Fruit fly (Drosophila melanogaster) whole organism, embryonic: ENCODE measurements around the gene Fas3.

ENCODE experiments used
- Awh ChIP-seq: fragments of 200-800 bp; sonication (Bioruptor generic); IDR thresholded peaks from 2 replicates; pipeline ENCODE4, ENCODE4 v1.3.6; 2022; ENCODE audit warnings: missing biosample characterization, missing genetic modification characterization
- Bgb ChIP-seq: fragments of 200-800 bp; sonication (Bioruptor generic); IDR thresholded peaks from 2 replicates; pipeline ENCODE4 v1.3.6; 2022; ENCODE audit warnings: missing biosample characterization, missing genetic modification characterization; ENCODE audit not compliant: partially characterized antibody
- CG11456 ChIP-seq: fragments of 200-800 bp; sonication (Bioruptor generic); IDR thresholded peaks from 3 replicates; pipeline ENCODE4 v1.3.6; 2022; ENCODE audit warnings: missing biosample characterization, missing genetic modification characterization
- CG12744 ChIP-seq: fragments of 200-800 bp; sonication (Bioruptor generic); optimal IDR thresholded peaks from 2 replicates; lab custom pipeline; 2016; ENCODE audit warnings: missing biosample characterization, missing genetic modification characterization
- CG14441 ChIP-seq: fragments of 200-800 bp; sonication (Bioruptor generic); IDR thresholded peaks from 2 replicates; pipeline ENCODE4 v1.3.6; 2022; ENCODE audit warnings: missing biosample characterization, missing genetic modification characterization
- CG14667 ChIP-seq: fragments of 200-800 bp; sonication (Bioruptor generic); IDR thresholded peaks from 2 replicates; pipeline ENCODE4 v1.3.6; 2022; ENCODE audit warnings: missing biosample characterization, missing genetic modification characterization
- CG1529 ChIP-seq: fragments of 200-800 bp; sonication (Bioruptor generic); optimal IDR thresholded peaks from 3 replicates; lab custom pipeline; 2018; ENCODE audit warnings: missing biosample characterization, missing genetic modification characterization
- CG17568 ChIP-seq: fragments of 200-800 bp; sonication (Bioruptor generic); optimal IDR thresholded peaks from 2 replicates; lab custom pipeline; 2018; ENCODE audit warnings: missing biosample characterization, mild to moderate bottlenecking, missing genetic modification characterization, moderate library complexity
- CG17612 ChIP-seq: fragments of 200-800 bp; sonication (Bioruptor generic); IDR thresholded peaks from 2 replicates; pipeline ENCODE4 v1.3.6; 2022; ENCODE audit warnings: missing biosample characterization, missing genetic modification characterization
- CG2202 ChIP-seq: fragments of 200-800 bp; sonication (Bioruptor generic); optimal IDR thresholded peaks from 2 replicates; lab custom pipeline; 2018; ENCODE audit warnings: missing biosample characterization, mild to moderate bottlenecking, missing genetic modification characterization
- CG31224 ChIP-seq: fragments of 200-800 bp; sonication (Bioruptor generic); IDR thresholded peaks from 2 replicates; pipeline ENCODE4 v1.3.6; 2022; ENCODE audit warnings: missing biosample characterization, missing genetic modification characterization
- CG3726 ChIP-seq: fragments of 200-800 bp; sonication (Bioruptor generic); IDR thresholded peaks from 3 replicates; pipeline ENCODE4, ENCODE4 v1.3.6; 2022; ENCODE audit warnings: missing biosample characterization, missing genetic modification characterization
- CG7556 ChIP-seq: fragments of 200-800 bp; sonication (Bioruptor generic); optimal IDR thresholded peaks from 2 replicates; lab custom pipeline; 2017; ENCODE audit warnings: missing biosample characterization, mild to moderate bottlenecking, missing genetic modification characterization
- CG7987 ChIP-seq: fragments of 200-800 bp; sonication (Bioruptor generic); optimal IDR thresholded peaks from 2 replicates; lab custom pipeline; 2018; ENCODE audit warnings: missing biosample characterization, mild to moderate bottlenecking, missing genetic modification characterization, moderate library complexity
- CG8359 ChIP-seq: fragments of 200-800 bp; sonication (Bioruptor generic); optimal IDR thresholded peaks from 2 replicates; lab custom pipeline; 2017; ENCODE audit warnings: missing biosample characterization, mild to moderate bottlenecking, missing genetic modification characterization, borderline replicate concordance
- CG9437 ChIP-seq: fragments of 200-800 bp; sonication (Bioruptor generic); optimal IDR thresholded peaks from 2 replicates; lab custom pipeline; 2018; ENCODE audit warnings: missing biosample characterization, mild to moderate bottlenecking, missing genetic modification characterization
- CG9797 ChIP-seq: fragments of 200-800 bp; sonication (Bioruptor generic); optimal IDR thresholded peaks from 3 replicates; lab custom pipeline; 2018; ENCODE audit warnings: missing biosample characterization, mild to moderate bottlenecking, missing genetic modification characterization
- CG9932 ChIP-seq: fragments of 200-800 bp; sonication (Bioruptor generic); IDR thresholded peaks from 2 replicates; pipeline ENCODE4 v1.3.6; 2022; ENCODE audit warnings: missing biosample characterization, missing genetic modification characterization
- CTCF ChIP-seq: fragments of 200-800 bp; sonication (Bioruptor generic); optimal IDR thresholded peaks from 2 replicates; lab custom pipeline; 2017; ENCODE audit warnings: missing biosample characterization, mild to moderate bottlenecking, missing genetic modification characterization, moderate library complexity
- Dll ChIP-seq: fragments of 200-800 bp; sonication (Bioruptor generic); IDR thresholded peaks from 4 replicates; pipeline ENCODE4 v1.3.6; 2022; ENCODE audit warnings: missing biosample characterization, missing genetic modification characterization; ENCODE audit not compliant: partially characterized antibody
- Dref ChIP-seq: fragments of 200-800 bp; sonication (Bioruptor generic); IDR thresholded peaks from 2 replicates; pipeline ENCODE4 v1.3.6; 2022; ENCODE audit warnings: missing biosample characterization, missing genetic modification characterization
- E2f1 ChIP-seq: fragments of 200-800 bp; sonication (Bioruptor generic); IDR thresholded peaks from 2 replicates; pipeline ENCODE4 v1.3.6; 2022; ENCODE audit warnings: missing biosample characterization, missing genetic modification characterization
- Ets97D ChIP-seq: fragments of 200-800 bp; sonication (Bioruptor generic); optimal IDR thresholded peaks from 3 replicates; lab custom pipeline; 2016; ENCODE audit warnings: missing biosample characterization, missing genetic modification characterization
- H15 ChIP-seq: fragments of 200-800 bp; sonication (Bioruptor generic); IDR thresholded peaks from 3 replicates; pipeline ENCODE4 v1.3.6; 2022; ENCODE audit warnings: missing biosample characterization, missing genetic modification characterization
- HLH54F ChIP-seq: fragments of 200-800 bp; sonication (Bioruptor generic); optimal IDR thresholded peaks from 3 replicates; lab custom pipeline; 2016; ENCODE audit warnings: missing biosample characterization, missing genetic modification characterization
- Hand ChIP-seq: fragments of 200-800 bp; sonication (Bioruptor generic); optimal IDR thresholded peaks from 2 replicates; lab custom pipeline; 2017; ENCODE audit warnings: mild to moderate bottlenecking, missing biosample characterization, missing genetic modification reagents, missing genetic modification characterization
- Hr3 ChIP-seq: fragments of 200-800 bp; sonication (Bioruptor generic); optimal IDR thresholded peaks from 3 replicates; lab custom pipeline; 2016; ENCODE audit warnings: missing biosample characterization, missing genetic modification characterization
- Myb ChIP-seq: fragments of 200-800 bp; sonication (Bioruptor generic); optimal IDR thresholded peaks from 2 replicates; lab custom pipeline; 2016; ENCODE audit warnings: missing biosample characterization, missing genetic modification characterization
- az2 ChIP-seq: fragments of 200-800 bp; sonication (Bioruptor generic); optimal IDR thresholded peaks from 3 replicates; lab custom pipeline; 2016; ENCODE audit warnings: missing biosample characterization, missing genetic modification characterization
- bbx ChIP-seq: fragments of 200-800 bp; sonication (Bioruptor generic); IDR thresholded peaks from 2 replicates; pipeline ENCODE4 v1.3.6; 2022; ENCODE audit warnings: missing biosample characterization, missing genetic modification characterization; ENCODE audit not compliant: partially characterized antibody
- bsh ChIP-seq, 2 experiments: fragments of 200-800 bp; sonication (Bioruptor generic); optimal IDR thresholded peaks; 2 replicates each; lab custom pipeline; 2017 to 2018; ENCODE audit warnings: mild to moderate bottlenecking in 2 of 2, missing biosample characterization in 2 of 2, missing genetic modification characterization in 2 of 2, moderate library complexity in 1 of 2
- caup ChIP-seq: fragments of 200-800 bp; sonication (Bioruptor generic); optimal IDR thresholded peaks from 3 replicates; lab custom pipeline; 2017; ENCODE audit warnings: missing biosample characterization, mild to moderate bottlenecking, missing genetic modification characterization, moderate library complexity; ENCODE audit not compliant: severe bottlenecking
- da ChIP-seq: fragments of 200-800 bp; sonication (Bioruptor generic); optimal IDR thresholded peaks from 2 replicates; lab custom pipeline; 2016; ENCODE audit warnings: missing biosample characterization, missing genetic modification characterization
- dmrt11E ChIP-seq: fragments of 200-800 bp; sonication (Bioruptor generic); optimal IDR thresholded peaks from 3 replicates; lab custom pipeline; 2018; ENCODE audit warnings: missing biosample characterization, mild to moderate bottlenecking, missing genetic modification characterization, moderate library complexity
- dysf ChIP-seq: fragments of 200-800 bp; sonication (Bioruptor generic); IDR thresholded peaks from 3 replicates; pipeline ENCODE4 v1.3.6; 2022; ENCODE audit warnings: missing biosample characterization, missing genetic modification characterization
- en ChIP-seq: fragments of 200-800 bp; sonication (Bioruptor generic); optimal IDR thresholded peaks from 2 replicates; lab custom pipeline; 2016; ENCODE audit warnings: missing biosample characterization, missing genetic modification characterization
- ewg ChIP-seq: fragments of 200-800 bp; sonication (Bioruptor generic); optimal IDR thresholded peaks from 3 replicates; lab custom pipeline; 2017; ENCODE audit warnings: mild to moderate bottlenecking, missing biosample characterization, missing genetic modification reagents, missing genetic modification characterization
- gcm2 ChIP-seq: fragments of 200-800 bp; sonication (Bioruptor generic); optimal IDR thresholded peaks from 2 replicates; lab custom pipeline; 2016; ENCODE audit warnings: missing biosample characterization, missing genetic modification characterization
- gsb-n ChIP-seq: fragments of 200-800 bp; sonication (Bioruptor generic); optimal IDR thresholded peaks from 3 replicates; lab custom pipeline; 2018; ENCODE audit warnings: missing biosample characterization, mild to moderate bottlenecking, missing genetic modification characterization
- insv ChIP-seq, 2 experiments: fragments of 200-800 bp; sonication (Bioruptor generic); optimal IDR thresholded peaks; 3 replicates each; lab custom pipeline; 2016 to 2018; ENCODE audit warnings: missing biosample characterization in 2 of 2, missing genetic modification characterization in 2 of 2
- lmd ChIP-seq: fragments of 200-800 bp; sonication (Bioruptor generic); IDR thresholded peaks from 2 replicates; pipeline ENCODE4 v1.3.6; 2022; ENCODE audit warnings: missing biosample characterization, missing genetic modification characterization
- lola ChIP-seq, 3 experiments: fragments of >200 bp in 2 of 3; fragments of 200-800 bp in 1 of 3; sonication (Bioruptor generic) in 1 of 3; optimal IDR thresholded peaks; 2 replicates each; lab custom pipeline; 2017 to 2019; ENCODE audit warnings: missing biosample characterization in 3 of 3, missing genetic modification characterization in 3 of 3, mild to moderate bottlenecking in 1 of 3, moderate library complexity in 1 of 3
- otp ChIP-seq: fragments of 200-800 bp; sonication (Bioruptor generic); IDR thresholded peaks from 3 replicates; pipeline ENCODE4, ENCODE4 v1.3.6; 2022; ENCODE audit warnings: missing biosample characterization, missing genetic modification characterization
- sens ChIP-seq: fragments of 200-800 bp; sonication (Bioruptor generic); peaks from one replicate; lab custom pipeline; 2016; ENCODE audit warnings: missing biosample characterization, missing genetic modification characterization
- slou ChIP-seq: fragments of 200-800 bp; sonication (Bioruptor generic); optimal IDR thresholded peaks from 3 replicates; lab custom pipeline; 2016; ENCODE audit warnings: missing biosample characterization, missing genetic modification characterization
- sob ChIP-seq: fragments of 200-800 bp; sonication (Bioruptor generic); IDR thresholded peaks from 2 replicates; pipeline ENCODE4 v1.3.6; 2022; ENCODE audit warnings: missing biosample characterization, missing genetic modification characterization
- tin ChIP-seq: fragments of 200-800 bp; sonication (Bioruptor generic); optimal IDR thresholded peaks from 3 replicates; lab custom pipeline; 2016; ENCODE audit warnings: missing biosample characterization, missing genetic modification characterization
- vnd ChIP-seq: fragments of 200-800 bp; sonication (Bioruptor generic); IDR thresholded peaks from 3 replicates; pipeline ENCODE4 v1.3.6; 2022; ENCODE audit warnings: missing biosample characterization, missing genetic modification characterization; ENCODE audit not compliant: partially characterized antibody
- z ChIP-seq: fragments of 200-800 bp; sonication (Bioruptor generic); IDR thresholded peaks from 3 replicates; pipeline ENCODE4 v1.3.6; 2022; ENCODE audit warnings: missing biosample characterization, missing genetic modification characterization
- zf30C ChIP-seq: fragments of 200-800 bp; sonication (Bioruptor generic); optimal IDR thresholded peaks from 3 replicates; lab custom pipeline; 2018; ENCODE audit warnings: missing biosample characterization, mild to moderate bottlenecking, missing genetic modification characterization

Gene Fas3

dm6 chr2L:18319577-18320316 is at the start of gene Fas3 (continued):
- no peak for TF ChIP-seq vnd
- TF ChIP-seq CG14667 (GFP tag; lab: Robert Waterston, UW) = no peak
- TF ChIP-seq Myb (GFP tag; lab: Kevin White, UChicago) = peak; percentile 11
- TF ChIP-seq slou (GFP tag; lab: Kevin White, UChicago) = no peak
- peak; percentile 2 for TF ChIP-seq CG7556 (GFP tag; lab: Kevin White, UChicago)
- TF ChIP-seq sens (GFP tag; lab: Kevin White, UChicago) = peak; percentile 92
- no peak for TF ChIP-seq CG9437 (GFP tag; lab: Kevin White, UChicago)
- TF ChIP-seq z = peak; percentile 71
- TF ChIP-seq gsb-n = peak; percentile 30
- TF ChIP-seq CG7987 (GFP tag; lab: Kevin White, UChicago) = no peak
- no peak for TF ChIP-seq Hr3 (GFP tag; lab: Kevin White, UChicago)
- TF ChIP-seq CG17568 = peak; percentile 3
- TF ChIP-seq caup (GFP tag; lab: Kevin White, UChicago) = peak; percentile 59
- TF ChIP-seq CG14441 (GFP tag; lab: Robert Waterston, UW) = no peak
- TF ChIP-seq CG2202 (tag; lab: Kevin White, UChicago) = no peak
- no peak for TF ChIP-seq E2f1 (GFP tag; lab: Robert Waterston, UW)
- TF ChIP-seq lmd (GFP tag; lab: Robert Waterston, UW) = peak; percentile 9; the same call in 1 of the 2 replicates
- no peak for TF ChIP-seq CG3726 (GFP tag; lab: Robert Waterston, UW)
- no peak for TF ChIP-seq H15 (GFP tag; lab: Robert Waterston, UW)
- TF ChIP-seq Dll (GFP tag; lab: Robert Waterston, UW) = 0 out of 4 replicates have a peak, but pooled peaks have one; percentile 30
- TF ChIP-seq Awh = no peak
- no peak for TF ChIP-seq CG12744 (GFP tag; lab: Kevin White, UChicago)
- TF ChIP-seq insv (GFP tag; optimal IDR thresholded peaks at IDR 0.05; lab: Kevin White, UChicago) = no peak
- TF ChIP-seq dysf (GFP tag; lab: Robert Waterston, UW) = no peak
- no peak for TF ChIP-seq lola (GFP tag; optimal IDR thresholded peaks at IDR 0.05; lab: Kevin White, UChicago)
- no peak for TF ChIP-seq ewg (GFP tag; lab: Kevin White, UChicago)
- no peak for TF ChIP-seq gcm2 (GFP tag; lab: Kevin White, UChicago)
- no peak for TF ChIP-seq CTCF (GFP tag; lab: Kevin White, UChicago)
- TF ChIP-seq Ets97D (GFP tag; lab: Kevin White, UChicago) = no peak
- no peak for TF ChIP-seq CG31224
- no peak for TF ChIP-seq CG17612 (GFP tag; lab: Robert Waterston, UW)
- no peak for TF ChIP-seq Dref (GFP tag; lab: Robert Waterston, UW)
- peak; percentile 15 for TF ChIP-seq dmrt11E (tag; lab: Kevin White, UChicago)
- TF ChIP-seq tin (GFP tag; lab: Kevin White, UChicago) = no peak
- TF ChIP-seq HLH54F (GFP tag; lab: Kevin White, UChicago) = no peak
- TF ChIP-seq zf30C (GFP tag; lab: Kevin White, UChicago) = peak; percentile 19
- TF ChIP-seq CG11456 = no peak
- TF ChIP-seq CG9932 (GFP tag; lab: Robert Waterston, UW) = peak; percentile 26; the same call in 1 of the 2 replicates
- TF ChIP-seq az2 = no peak
- TF ChIP-seq da (GFP tag; lab: Kevin White, UChicago) = no peak
- TF ChIP-seq otp (GFP tag; lab: Robert Waterston, UW) = peak; percentile 33; the same call in 1 of the 3 replicates
- no peak for TF ChIP-seq CG9797 (GFP tag; lab: Kevin White, UChicago)
- peak; percentile 39; the same call in 1 of the 2 replicates for TF ChIP-seq sob
- TF ChIP-seq CG1529 (GFP tag; lab: Kevin White, UChicago) = peak; percentile 11
- no peak for TF ChIP-seq Hand
- TF ChIP-seq en (GFP tag; lab: Kevin White, UChicago) = no peak
- peak; percentile 67 for TF ChIP-seq bbx (GFP tag; lab: Robert Waterston, UW)
- TF ChIP-seq Bgb (GFP tag; lab: Robert Waterston, UW) = peak; percentile 61
- TF ChIP-seq CG8359 (GFP tag; lab: Kevin White, UChicago) = no peak
- peak; percentile 2 to 51 for TF ChIP-seq bsh (GFP tag; optimal IDR thresholded peaks at IDR 0.05; lab: Kevin White, UChicago)
